Comparison of ENCODE assay signal across 1 fruit fly cellular context in genomic region chr3L:802700-803273, dm6.
TF ChIP-seq lines count a peak whose summit lies in the region.

No protein-coding gene starts in this region.

TF ChIP-seq in whole organism, embryonic, 481 proteins besides CTCF, POLR2A, EP300 and RAD21 (continued from another document and continues in another):
- TF ChIP-seq repo (GFP tag; optimal IDR thresholded peaks at IDR 0.05; lab: Kevin White, UChicago) (peak; percentile 87), oc (tag; optimal IDR thresholded peaks at IDR 0.05; lab: Kevin White, UChicago) (peak; percentile 90), da (GFP tag; optimal IDR thresholded peaks at IDR 0.05; lab: Kevin White, UChicago) (peak; percentile 69), mirr (GFP tag; optimal IDR thresholded peaks at IDR 0.05; lab: Kevin White, UChicago) (peak; percentile 67), Ets97D (GFP tag; optimal IDR thresholded peaks at IDR 0.05; lab: Kevin White, UChicago) (peak; percentile 50), CG10431 (GFP tag; optimal IDR thresholded peaks at IDR 0.05; lab: Kevin White, UChicago) (peak; percentile 57), Lim3 (GFP tag; IDR thresholded peaks at IDR 0.05; lab: Robert Waterston, UW) (peak; percentile 58), sna (GFP tag; IDR thresholded peaks at IDR 0.05; lab: Robert Waterston, UW; ENCODE audit: partially characterized antibody) (no peak), NFAT (GFP tag; IDR thresholded peaks at IDR 0.05; lab: Robert Waterston, UW) (peak; percentile 88), CG13894 (tag; optimal IDR thresholded peaks at IDR 0.05; lab: Kevin White, UChicago) (peak; percentile 83), ttk (GFP tag; IDR thresholded peaks at IDR 0.05; lab: Robert Waterston, UW) (peak; percentile 91), CG9932 (GFP tag; IDR thresholded peaks at IDR 0.05; lab: Robert Waterston, UW) (peak; percentile 91), HLHmδ (GFP tag; optimal IDR thresholded peaks at IDR 0.05; lab: Kevin White, UChicago) (no peak), tio (GFP tag; optimal IDR thresholded peaks at IDR 0.05; lab: Kevin White, UChicago) (peak; percentile 75), sim (GFP tag; IDR thresholded peaks at IDR 0.05; lab: Robert Waterston, UW) (peak; percentile 70; the same call in 1 of the 2 replicates), CG7963 (GFP tag; IDR thresholded peaks at IDR 0.05; lab: Robert Waterston, UW; ENCODE audit: partially characterized antibody) (no peak), CG10462 (GFP tag; optimal IDR thresholded peaks at IDR 0.05; lab: Kevin White, UChicago) (peak; percentile 63), ro (GFP tag; IDR thresholded peaks at IDR 0.05; lab: Robert Waterston, UW) (peak; percentile 69), Jarid2 (GFP tag; optimal IDR thresholded peaks at IDR 0.05; lab: Kevin White, UChicago) (peak; percentile 28), cato (GFP tag; optimal IDR thresholded peaks at IDR 0.05; lab: Kevin White, UChicago; ENCODE audit: borderline replicate concordance) (peak; percentile 70), CG9437 (GFP tag; optimal IDR thresholded peaks at IDR 0.05; lab: Kevin White, UChicago) (peak; percentile 66), exex (tag; optimal IDR thresholded peaks at IDR 0.05; lab: Kevin White, UChicago) (peak; percentile 25), CG1529 (GFP tag; optimal IDR thresholded peaks at IDR 0.05; lab: Kevin White, UChicago) (peak; percentile 77), grn (GFP tag; optimal IDR thresholded peaks at IDR 0.05; lab: Kevin White, UChicago) (peak; percentile 20), gcm2 (GFP tag; optimal IDR thresholded peaks at IDR 0.05; lab: Kevin White, UChicago) (peak; percentile 78), en (GFP tag; optimal IDR thresholded peaks at IDR 0.05; lab: Kevin White, UChicago) (peak; percentile 66), Elba2 (GFP tag; optimal IDR thresholded peaks at IDR 0.05; lab: Kevin White, UChicago) (no peak), gt (GFP tag; IDR thresholded peaks at IDR 0.05; lab: Robert Waterston, UW) (peak; percentile 72), nerfin-1 (tag; optimal IDR thresholded peaks at IDR 0.05; lab: Kevin White, UChicago) (peak; percentile 79), GATAe (GFP tag; conservative IDR thresholded peaks at IDR 0.05; lab: Robert Waterston, UW) (no peak), CG11695 (GFP tag; IDR thresholded peaks at IDR 0.05; lab: Robert Waterston, UW) (peak; percentile 92), CG14860 (GFP tag; IDR thresholded peaks at IDR 0.05; lab: Robert Waterston, UW; ENCODE audit: partially characterized antibody) (no peak), CG6854 (GFP tag; optimal IDR thresholded peaks at IDR 0.05; lab: Kevin White, UChicago) (peak; percentile 78), CG6813 (GFP tag; optimal IDR thresholded peaks at IDR 0.05; lab: Kevin White, UChicago) (peak; percentile 90), gsb (GFP tag; IDR thresholded peaks at IDR 0.05; lab: Robert Waterston, UW) (peak; percentile 68), disco-r (GFP tag; optimal IDR thresholded peaks at IDR 0.05; lab: Kevin White, UChicago) (peak; percentile 85), YL-1 (GFP tag; optimal IDR thresholded peaks at IDR 0.05; lab: Kevin White, UChicago) (no peak), CG8290 (GFP tag; optimal IDR thresholded peaks at IDR 0.05; lab: Kevin White, UChicago) (peak; percentile 82), CG8290 (tag; optimal IDR thresholded peaks at IDR 0.05; lab: Kevin White, UChicago) (peak; percentile 25 to 98), CG7357 (GFP tag; IDR thresholded peaks at IDR 0.05; lab: Robert Waterston, UW) (peak; percentile 76), CG11247 (GFP tag; IDR thresholded peaks at IDR 0.05; lab: Robert Waterston, UW) (peak; percentile 91), Atf-2 (GFP tag; optimal IDR thresholded peaks at IDR 0.05; lab: Kevin White, UChicago) (peak; percentile 88), CG18476 (GFP tag; optimal IDR thresholded peaks at IDR 0.05; lab: Kevin White, UChicago) (peak; percentile 63), dimm (GFP tag; IDR thresholded peaks at IDR 0.05; lab: Robert Waterston, UW) (peak; percentile 85), jing (GFP tag; optimal IDR thresholded peaks at IDR 0.05; lab: Kevin White, UChicago) (peak; percentile 88), Oaz (GFP tag; IDR thresholded peaks at IDR 0.05; lab: Robert Waterston, UW) (peak; percentile 80), corto (GFP tag; optimal IDR thresholded peaks at IDR 0.05; lab: Kevin White, UChicago) (peak; percentile 88), knrl (GFP tag; IDR thresholded peaks at IDR 0.05; lab: Robert Waterston, UW; ENCODE audit: partially characterized antibody) (no peak), CG9817 (tag; optimal IDR thresholded peaks at IDR 0.05; lab: Kevin White, UChicago) (peak; percentile 88), CG6791 (GFP tag; IDR thresholded peaks at IDR 0.05; lab: Robert Waterston, UW; ENCODE audit: partially characterized antibody) (no peak), Dfd (GFP tag; optimal IDR thresholded peaks at IDR 0.05; lab: Kevin White, UChicago) (no peak), slbo (GFP tag; IDR thresholded peaks at IDR 0.05; lab: Robert Waterston, UW) (peak; percentile 95), ind (GFP tag; optimal IDR thresholded peaks at IDR 0.05; lab: Kevin White, UChicago) (peak; percentile 90), CG6683 (GFP tag; optimal IDR thresholded peaks at IDR 0.05; lab: Kevin White, UChicago) (peak; percentile 75), CG7987 (GFP tag; optimal IDR thresholded peaks at IDR 0.05; lab: Kevin White, UChicago) (peak; percentile 64), CG16813 (GFP tag; IDR thresholded peaks at IDR 0.05; lab: Robert Waterston, UW; ENCODE audit: partially characterized antibody) (no peak), HLH4C (GFP tag; IDR thresholded peaks at IDR 0.05; lab: Robert Waterston, UW; ENCODE audit: partially characterized antibody) (no peak), Hr78 (GFP tag; optimal IDR thresholded peaks at IDR 0.05; lab: Kevin White, UChicago) (peak in 1 of 2 experiments; percentile 56), Tbp (GFP tag; optimal IDR thresholded peaks at IDR 0.05; lab: Kevin White, UChicago) (no peak), Dref (GFP tag; IDR thresholded peaks at IDR 0.05; lab: Robert Waterston, UW) (peak; percentile 30; the same call in 1 of the 2 replicates), CG4424 (GFP tag; optimal IDR thresholded peaks at IDR 0.05; lab: Kevin White, UChicago) (peak; percentile 77), luna (GFP tag; optimal IDR thresholded peaks at IDR 0.05; lab: Kevin White, UChicago) (peak; percentile 67), CG10543 (GFP tag; optimal IDR thresholded peaks at IDR 0.05; lab: Kevin White, UChicago) (peak; percentile 84), CG10654 (GFP tag; optimal IDR thresholded peaks at IDR 0.05; lab: Kevin White, UChicago) (peak; percentile 80), her (GFP tag; optimal IDR thresholded peaks at IDR 0.05; lab: Kevin White, UChicago) (peak; percentile 92), CG6254 (GFP tag; optimal IDR thresholded peaks at IDR 0.05; lab: Kevin White, UChicago) (peak; percentile 19), klu (GFP tag; IDR thresholded peaks at IDR 0.05; lab: Robert Waterston, UW) (peak; percentile 83), CG32532 (GFP tag; IDR thresholded peaks at IDR 0.05; lab: Robert Waterston, UW) (peak; percentile 92), Eip74EF (GFP tag; optimal IDR thresholded peaks at IDR 0.05; lab: Kevin White, UChicago) (peak in 1 of 2 experiments; percentile 56), PHDP (tag; optimal IDR thresholded peaks at IDR 0.05; lab: Kevin White, UChicago) (peak; percentile 87), CG13424 (tag; optimal IDR thresholded peaks at IDR 0.05; lab: Kevin White, UChicago) (peak; percentile 89), CG11696 (GFP tag; IDR thresholded peaks at IDR 0.05; lab: Robert Waterston, UW) (peak; percentile 78), sob (GFP tag; IDR thresholded peaks at IDR 0.05; lab: Robert Waterston, UW) (peak; percentile 93), bowl (GFP tag; IDR thresholded peaks at IDR 0.05; lab: Robert Waterston, UW) (peak; percentile 74), hkb (optimal IDR thresholded peaks at IDR 0.05; lab: Kevin White, UChicago) (no peak), hkb (GFP tag; IDR thresholded peaks at IDR 0.05; lab: Robert Waterston, UW) (peak; percentile 91), CG2712 (tag; optimal IDR thresholded peaks at IDR 0.05; lab: Kevin White, UChicago) (peak; percentile 85), Xrp1 (GFP tag; IDR thresholded peaks at IDR 0.05; lab: Robert Waterston, UW) (peak; percentile 94), Six4 (GFP tag; optimal IDR thresholded peaks at IDR 0.05; lab: Kevin White, UChicago) (peak; percentile 82), CG31388 (GFP tag; optimal IDR thresholded peaks at IDR 0.05; lab: Kevin White, UChicago) (peak; percentile 55), p53 (GFP tag; optimal IDR thresholded peaks at IDR 0.05; lab: Kevin White, UChicago) (peak; percentile 69), CG11560 (tag; IDR thresholded peaks at IDR 0.05; lab: Robert Waterston, UW) (peak; percentile 76; the same call in 2 of the 3 replicates), dmrt99B (tag; optimal IDR thresholded peaks at IDR 0.05; lab: Kevin White, UChicago) (peak; percentile 88), CG10147 (GFP tag; optimal IDR thresholded peaks at IDR 0.05; lab: Kevin White, UChicago) (peak; percentile 80), Deaf1 (tag; optimal IDR thresholded peaks at IDR 0.05; lab: Kevin White, UChicago) (peak; percentile 62), Antp (GFP tag; optimal IDR thresholded peaks at IDR 0.05; lab: Kevin White, UChicago) (peak; percentile 93), CG8944 (GFP tag; optimal IDR thresholded peaks at IDR 0.05; lab: Kevin White, UChicago) (peak; percentile 89), CG1832 (GFP tag; optimal IDR thresholded peaks at IDR 0.05; lab: Kevin White, UChicago) (no peak), NC2α (GFP tag; optimal IDR thresholded peaks at IDR 0.05; lab: Kevin White, UChicago) (peak; percentile 54), schlank (tag; optimal IDR thresholded peaks at IDR 0.05; lab: Kevin White, UChicago) (peak; percentile 90), Nf-YA (GFP tag; IDR thresholded peaks at IDR 0.05; lab: Robert Waterston, UW) (peak; percentile 77), CG17802 (tag; optimal IDR thresholded peaks at IDR 0.05; lab: Kevin White, UChicago) (peak; percentile 72), so (GFP tag; IDR thresholded peaks at IDR 0.05; lab: Robert Waterston, UW) (peak; percentile 91), CkIIα-i1 (GFP tag; IDR thresholded peaks at IDR 0.05; lab: Robert Waterston, UW) (no peak), CG12391 (tag; optimal IDR thresholded peaks at IDR 0.05; lab: Kevin White, UChicago) (peak; percentile 86), CG2202 (tag; optimal IDR thresholded peaks at IDR 0.05; lab: Kevin White, UChicago) (peak; percentile 60), CG10979 (tag; optimal IDR thresholded peaks at IDR 0.05; lab: Kevin White, UChicago) (peak; percentile 81), HmgZ (tag; optimal IDR thresholded peaks at IDR 0.05; lab: Kevin White, UChicago) (peak; percentile 86), Ssrp (tag; optimal IDR thresholded peaks at IDR 0.05; lab: Kevin White, UChicago) (peak; percentile 79), onecut (GFP tag; IDR thresholded peaks at IDR 0.05; lab: Robert Waterston, UW) (peak; percentile 90), emc (GFP tag; optimal IDR thresholded peaks at IDR 0.05; lab: Kevin White, UChicago) (peak; percentile 68), CG7556 (GFP tag; optimal IDR thresholded peaks at IDR 0.05; lab: Kevin White, UChicago) (peak; percentile 91), CG30431 (GFP tag; optimal IDR thresholded peaks at IDR 0.05; lab: Kevin White, UChicago) (peak; percentile 88), crc (GFP tag; optimal IDR thresholded peaks at IDR 0.05; lab: Kevin White, UChicago) (peak; percentile 75), yki (optimal IDR thresholded peaks at IDR 0.05; lab: Kevin White, UChicago) (no peak), TFAM (GFP tag; optimal IDR thresholded peaks at IDR 0.05; lab: Kevin White, UChicago) (no peak), kah (GFP tag; optimal IDR thresholded peaks at IDR 0.05; lab: Kevin White, UChicago) (peak; percentile 52), CG17359 (tag; optimal IDR thresholded peaks at IDR 0.05; lab: Kevin White, UChicago) (peak; percentile 88), odd (GFP tag; optimal IDR thresholded peaks at IDR 0.05; lab: Kevin White, UChicago) (peak; percentile 71), Meics (GFP tag; optimal IDR thresholded peaks at IDR 0.05; lab: Kevin White, UChicago) (peak; percentile 87), CG8281 (tag; optimal IDR thresholded peaks at IDR 0.05; lab: Kevin White, UChicago) (peak; percentile 65), prd (optimal IDR thresholded peaks at IDR 0.05; lab: Kevin White, UChicago) (no peak), prd (GFP tag; IDR thresholded peaks at IDR 0.05; lab: Robert Waterston, UW) (peak; percentile 96), usp (GFP tag; optimal IDR thresholded peaks at IDR 0.05; lab: Kevin White, UChicago) (no peak), Nf-YC (tag; optimal IDR thresholded peaks at IDR 0.05; lab: Kevin White, UChicago) (peak; percentile 61), pfk (GFP tag; optimal IDR thresholded peaks at IDR 0.05; lab: Kevin White, UChicago) (no peak), CG11723 (GFP tag; optimal IDR thresholded peaks at IDR 0.05; lab: Kevin White, UChicago) (peak; percentile 76), chif (GFP tag; optimal IDR thresholded peaks at IDR 0.05; lab: Kevin White, UChicago) (peak; percentile 83 to 94), Kr (GFP tag; optimal IDR thresholded peaks at IDR 0.05; lab: Kevin White, UChicago) (no peak), maf-S (GFP tag; optimal IDR thresholded peaks at IDR 0.05; lab: Kevin White, UChicago) (peak; percentile 91), twi (tag; optimal IDR thresholded peaks at IDR 0.05; lab: Kevin White, UChicago) (peak; percentile 76), wek (GFP tag; optimal IDR thresholded peaks at IDR 0.05; lab: Kevin White, UChicago) (peak; percentile 81), Hr3 (GFP tag; optimal IDR thresholded peaks at IDR 0.05; lab: Kevin White, UChicago) (peak; percentile 80), CG10209 (GFP tag; optimal IDR thresholded peaks at IDR 0.05; lab: Kevin White, UChicago) (peak; percentile 89), tgo (GFP tag; IDR thresholded peaks at IDR 0.05; lab: Robert Waterston, UW) (peak; percentile 90), CG4617 (GFP tag; optimal IDR thresholded peaks at IDR 0.05; lab: Kevin White, UChicago; ENCODE audit: borderline replicate concordance) (peak; percentile 59), Dad (GFP tag; optimal IDR thresholded peaks at IDR 0.05; lab: Kevin White, UChicago) (peak; percentile 90), CG9609 (GFP tag; optimal IDR thresholded peaks at IDR 0.05; lab: Kevin White, UChicago) (peak; percentile 80), CG10274 (GFP tag; optimal IDR thresholded peaks at IDR 0.05; lab: Kevin White, UChicago) (peak; percentile 70), ara (GFP tag; IDR thresholded peaks at IDR 0.05; lab: Robert Waterston, UW) (peak; percentile 94), org-1 (GFP tag; optimal IDR thresholded peaks at IDR 0.05; lab: Kevin White, UChicago) (peak; percentile 88)
